Fruit fly (Drosophila melanogaster) whole organism, prepupa: ENCODE measurements around the gene Sry-alpha.

Experiments used
- CG11294 ChIP-seq: fragments of 200-800 bp; sonication (Bioruptor generic); IDR thresholded peaks from 2 replicates; pipeline ENCODE4 v1.3.6; 2022; ENCODE audit warnings: missing biosample characterization, missing genetic modification characterization
- CG1621 ChIP-seq: fragments of 200-800 bp; sonication (Bioruptor generic); optimal IDR thresholded peaks from 3 replicates; lab custom pipeline; 2018; ENCODE audit warnings: missing biosample characterization, mild to moderate bottlenecking, missing genetic modification characterization
- CG31627 ChIP-seq: fragments of 200-800 bp; sonication (Bioruptor generic); optimal IDR thresholded peaks from 3 replicates; lab custom pipeline; 2016; ENCODE audit warnings: missing biosample characterization, missing genetic modification characterization
- Eip75B ChIP-seq: fragments of 200-800 bp; sonication (Bioruptor generic); optimal IDR thresholded peaks from 3 replicates; lab custom pipeline; 2016; ENCODE audit warnings: missing biosample characterization, missing genetic modification characterization
- Sox102F ChIP-seq: fragments of 200-800 bp; sonication (Bioruptor generic); optimal IDR thresholded peaks from 2 replicates; lab custom pipeline; 2016; ENCODE audit warnings: missing biosample characterization, mild to moderate bottlenecking, missing genetic modification characterization
- dsx ChIP-seq: fragments of 200-800 bp; optimal IDR thresholded peaks from 3 replicates; lab custom pipeline; 2019; ENCODE audit warnings: missing biosample characterization, mild to moderate bottlenecking, missing genetic modification characterization, moderate library complexity; ENCODE audit not compliant: poor library complexity, severe bottlenecking
- esn ChIP-seq: fragments of 200-800 bp; sonication (Bioruptor generic); optimal IDR thresholded peaks from 2 replicates; lab custom pipeline; 2016; ENCODE audit warnings: missing biosample characterization, mild to moderate bottlenecking, missing genetic modification characterization, moderate library complexity

dm6 chr3R:30092700-30093044 is 53.2 kb downstream of the Sry-alpha start:
- TF ChIP-seq Eip75B (GFP tag; lab: Kevin White, UChicago) (peak; percentile 28), CG31627 (peak; percentile 51), dsx (GFP tag; lab: Kevin White, UChicago) (no peak), Sox102F (GFP tag; lab: Kevin White, UChicago) (peak; percentile 38), CG11294 (GFP tag; lab: Robert Waterston, UW) (peak; percentile 55), CG1621 (no peak), esn (peak; percentile 38)
